Fruit fly (Drosophila melanogaster): Measurements from ENCODE around the gene CG31523.

Gene CG31523

dm6 chr3R:4478220-4479037, 578 bp downstream of the CG31523 start (continued):
- TF ChIP-seq Lpt (GFP tag; optimal IDR thresholded peaks at IDR 0.05): no peak
- TF ChIP-seq CG10267 (tag; optimal IDR thresholded peaks at IDR 0.05): peak; percentile 71
- peak; percentile 84 for TF ChIP-seq CG11504 (tag; optimal IDR thresholded peaks at IDR 0.05)
- TF ChIP-seq Lhr (GFP tag; optimal IDR thresholded peaks at IDR 0.05): peak; percentile 53
- peak; percentile 87 for TF ChIP-seq chn (GFP tag; optimal IDR thresholded peaks at IDR 0.05)
- TF ChIP-seq CG16815 (GFP tag; optimal IDR thresholded peaks at IDR 0.05): peak; percentile 51
- TF ChIP-seq Dll (GFP tag; IDR thresholded peaks at IDR 0.05; ENCODE audit: partially characterized antibody): no peak; the same call in 2 of the 4 replicates
- peak; percentile 77 for TF ChIP-seq bcd (GFP tag; optimal IDR thresholded peaks at IDR 0.05)
- TF ChIP-seq bowl (GFP tag; IDR thresholded peaks at IDR 0.05): peak; percentile 79
- peak; percentile 97 for TF ChIP-seq ci (GFP tag; IDR thresholded peaks at IDR 0.05)
- peak; percentile 39 for TF ChIP-seq sqz (GFP tag; optimal IDR thresholded peaks at IDR 0.05)
- TF ChIP-seq CG6254 (GFP tag; optimal IDR thresholded peaks at IDR 0.05): peak; percentile 73
- peak; percentile 42; the same call in 1 of the 3 replicates for TF ChIP-seq zen2 (GFP tag; IDR thresholded peaks at IDR 0.05; ENCODE audit: partially characterized antibody)
- peak; percentile 88 for TF ChIP-seq Chrac-16 (GFP tag; optimal IDR thresholded peaks at IDR 0.05)
- TF ChIP-seq stwl (tag; optimal IDR thresholded peaks at IDR 0.05): no peak
- peak; percentile 58 for TF ChIP-seq cato (GFP tag; optimal IDR thresholded peaks at IDR 0.05; ENCODE audit: borderline replicate concordance)
- peak; percentile 82 for TF ChIP-seq odd (GFP tag; optimal IDR thresholded peaks at IDR 0.05)
- TF ChIP-seq CG7928 (GFP tag; optimal IDR thresholded peaks at IDR 0.05): peak; percentile 56
- TF ChIP-seq row (GFP tag; IDR thresholded peaks at IDR 0.05): peak; percentile 87
- TF ChIP-seq HLHmδ (GFP tag; optimal IDR thresholded peaks at IDR 0.05): peak; percentile 30
- TF ChIP-seq CG18262 (tag; optimal IDR thresholded peaks at IDR 0.05): peak; percentile 80
- TF ChIP-seq CG7786 (GFP tag; optimal IDR thresholded peaks at IDR 0.05): peak; percentile 85
- TF ChIP-seq Gug (GFP tag; IDR thresholded peaks at IDR 0.05): peak; percentile 89
- peak; percentile 73 for TF ChIP-seq Hmx (GFP tag; optimal IDR thresholded peaks at IDR 0.05)
- TF ChIP-seq zf30C (GFP tag; optimal IDR thresholded peaks at IDR 0.05): no peak
- no peak for TF ChIP-seq pita (GFP tag; optimal IDR thresholded peaks at IDR 0.05)
- peak; percentile 56 for TF ChIP-seq ash1 (GFP tag; optimal IDR thresholded peaks at IDR 0.05)
- TF ChIP-seq h (optimal IDR thresholded peaks at IDR 0.05): no peak
- TF ChIP-seq NC2α (GFP tag; optimal IDR thresholded peaks at IDR 0.05): peak; percentile 18
- peak; percentile 84; the same call in 2 of the 3 replicates for TF ChIP-seq B-H1 (GFP tag; IDR thresholded peaks at IDR 0.05)
- peak; percentile 64 for TF ChIP-seq CG10274 (GFP tag; optimal IDR thresholded peaks at IDR 0.05)
- TF ChIP-seq mam (GFP tag; optimal IDR thresholded peaks at IDR 0.05): peak; percentile 91
- peak; percentile 81; the same call in 2 of the 3 replicates for TF ChIP-seq H15 (GFP tag; IDR thresholded peaks at IDR 0.05)
- TF ChIP-seq CG10654 (GFP tag; optimal IDR thresholded peaks at IDR 0.05): peak; percentile 82
- peak; percentile 89 for TF ChIP-seq CG11695 (GFP tag; IDR thresholded peaks at IDR 0.05)
- TF ChIP-seq E2f1 (GFP tag; IDR thresholded peaks at IDR 0.05): peak; percentile 83
- no peak for TF ChIP-seq lov (optimal IDR thresholded peaks at IDR 0.05)
- peak; percentile 87; the same call in 2 of the 3 replicates for TF ChIP-seq lov (GFP tag; IDR thresholded peaks at IDR 0.05)
- peak; percentile 67 for TF ChIP-seq Vsx1 (GFP tag; optimal IDR thresholded peaks at IDR 0.05)
- TF ChIP-seq CG10431 (GFP tag; optimal IDR thresholded peaks at IDR 0.05): peak; percentile 43
- peak; percentile 37; the same call in 1 of the 2 replicates for TF ChIP-seq bbx (GFP tag; IDR thresholded peaks at IDR 0.05; ENCODE audit: partially characterized antibody)
- TF ChIP-seq Atf-2 (GFP tag; optimal IDR thresholded peaks at IDR 0.05): peak; percentile 85
- TF ChIP-seq CG9932 (GFP tag; IDR thresholded peaks at IDR 0.05): peak; percentile 88
- TF ChIP-seq pros (GFP tag; optimal IDR thresholded peaks at IDR 0.05): peak; percentile 85
- TF ChIP-seq Asciz (GFP tag; optimal IDR thresholded peaks at IDR 0.05): peak; percentile 86
- peak; percentile 74 for TF ChIP-seq CG11723 (GFP tag; optimal IDR thresholded peaks at IDR 0.05)
- TF ChIP-seq Dek (tag; optimal IDR thresholded peaks at IDR 0.05): peak; percentile 77
- TF ChIP-seq CG13287 (GFP tag; IDR thresholded peaks at IDR 0.05; ENCODE audit: partially characterized antibody): peak; percentile 24; the same call in 1 of the 2 replicates
- TF ChIP-seq D19A (tag; optimal IDR thresholded peaks at IDR 0.05): peak; percentile 78
